Worm (Caenorhabditis elegans): ENCODE measurements around the gene clec-208.
A peak's percentile ranks its signal among the peaks of the same experiment; 100 is the strongest.

Gene clec-208

ce11 chrV:2067985-2068499 is 29.7 kb upstream of the clec-208 start, which contains the start of gene lbp-9 (continued):
- TF ChIP-seq pbrm-1 (GFP tag; IDR thresholded peaks at IDR 0.05) (0 out of 2 replicates have a peak, but pooled peaks have one; percentile 67), ztf-22 (GFP tag; optimal IDR thresholded peaks at IDR 0.05) (no peak), zim-3 (tag; optimal IDR thresholded peaks at IDR 0.05) (peak; percentile 33), lin-40 (tag; optimal IDR thresholded peaks at IDR 0.05) (peak; percentile 2), gei-17 (GFP tag; optimal IDR thresholded peaks at IDR 0.05) (peak; percentile 1), ccch-3 (GFP tag; optimal IDR thresholded peaks at IDR 0.05) (no peak), ceh-40 (GFP tag; IDR thresholded peaks at IDR 0.05) (peak; percentile 80), unc-130 (GFP tag; optimal IDR thresholded peaks at IDR 0.05) (no peak), Y95B8A.8 (GFP tag; IDR thresholded peaks at IDR 0.05) (peak; percentile 42; the same call in 1 of the 2 replicates), F10E7.11 (tag; optimal IDR thresholded peaks at IDR 0.05) (no peak), ceh-27 (GFP tag; optimal IDR thresholded peaks at IDR 0.05) (no peak), tbp1 (GFP tag; optimal IDR thresholded peaks at IDR 0.05) (peak; percentile 40), ceh-79 (tag; optimal IDR thresholded peaks at IDR 0.05) (no peak), chd-7 (tag; optimal IDR thresholded peaks at IDR 0.05) (peak; percentile 36), ceh-58 (GFP tag; IDR thresholded peaks at IDR 0.05) (no peak), ets-4 (GFP tag; optimal IDR thresholded peaks at IDR 0.05) (no peak), K11D2.4 (GFP tag; IDR thresholded peaks at IDR 0.05) (0 out of 2 replicates have a peak, but pooled peaks have one; percentile 61), B0019.2 (GFP tag; conservative IDR thresholded peaks at IDR 0.05) (no peak), mcd-1 (GFP tag; IDR thresholded peaks at IDR 0.05) (peak; percentile 19; the same call in 1 of the 2 replicates), K12H6.12 (tag; optimal IDR thresholded peaks at IDR 0.05) (peak; percentile 61), ceh-100 (GFP tag; IDR thresholded peaks at IDR 0.05) (no peak), die-1 (tag; optimal IDR thresholded peaks at IDR 0.05) (no peak), nfyb-1 (GFP tag; IDR thresholded peaks at IDR 0.05) (0 out of 2 replicates have a peak, but pooled peaks have one; percentile 46), B0336.3 (GFP tag; IDR thresholded peaks at IDR 0.05) (peak; percentile 38; the same call in 1 of the 2 replicates)

ce11 chrV:2068728-2069443 is 28.9 kb upstream of the clec-208 start:
- TF ChIP-seq ceh-91 (GFP tag; IDR thresholded peaks at IDR 0.05) = no peak
- TF ChIP-seq egl-18 (GFP tag; IDR thresholded peaks at IDR 0.05) = no peak
- TF ChIP-seq lin-26 (GFP tag; IDR thresholded peaks at IDR 0.05) = peak; percentile 7; the same call in 1 of the 2 replicates
- no peak for TF ChIP-seq nhr-27 (tag; optimal IDR thresholded peaks at IDR 0.05)
- no peak for TF ChIP-seq akir-1 (GFP tag; optimal IDR thresholded peaks at IDR 0.05)
- no peak for TF ChIP-seq ztf-6 (GFP tag; IDR thresholded peaks at IDR 0.05)
- no peak for TF ChIP-seq sea-2 (GFP tag; IDR thresholded peaks at IDR 0.05)
- TF ChIP-seq nhr-80 (tag; optimal IDR thresholded peaks at IDR 0.05) = no peak
- TF ChIP-seq somi-1 (GFP tag; optimal IDR thresholded peaks at IDR 0.05) = no peak
- TF ChIP-seq Y56A3A.18 (GFP tag; IDR thresholded peaks at IDR 0.05) = no peak
- TF ChIP-seq unc-130 (GFP tag; optimal IDR thresholded peaks at IDR 0.05) = no peak
- TF ChIP-seq D2030.7 (GFP tag; IDR thresholded peaks at IDR 0.05) = no peak
- no peak for TF ChIP-seq F57A8.1 (GFP tag; optimal IDR thresholded peaks at IDR 0.05)
- TF ChIP-seq rec-8 (tag; optimal IDR thresholded peaks at IDR 0.05) = no peak
- TF ChIP-seq B0336.3 (GFP tag; IDR thresholded peaks at IDR 0.05) = no peak
- TF ChIP-seq madf-10 (tag; optimal IDR thresholded peaks at IDR 0.05) = no peak
- TF ChIP-seq madf-3 (GFP tag; IDR thresholded peaks at IDR 0.05) = peak; percentile 52; the same call in 1 of the 2 replicates
- no peak for TF ChIP-seq F55B11.4 (tag; optimal IDR thresholded peaks at IDR 0.05; ENCODE audit: borderline replicate concordance, insufficient read depth)
- TF ChIP-seq zfh-2 (GFP tag; conservative IDR thresholded peaks at IDR 0.05) = peak; percentile 62
- no peak for TF ChIP-seq cebp-2 (GFP tag; IDR thresholded peaks at IDR 0.05)
- TF ChIP-seq ceh-40 (GFP tag; IDR thresholded peaks at IDR 0.05) = no peak
- no peak for TF ChIP-seq nhr-90 (tag; optimal IDR thresholded peaks at IDR 0.05)
- TF ChIP-seq pbrm-1 (GFP tag; IDR thresholded peaks at IDR 0.05) = no peak
- TF ChIP-seq attf-6 (GFP tag; IDR thresholded peaks at IDR 0.05) = 0 out of 2 replicates have a peak, but pooled peaks have one; percentile 40
- no peak for TF ChIP-seq F39B2.1 (GFP tag; IDR thresholded peaks at IDR 0.05)
- no peak for TF ChIP-seq ets-4 (GFP tag; optimal IDR thresholded peaks at IDR 0.05)
- no peak for TF ChIP-seq egl-44 (GFP tag; IDR thresholded peaks at IDR 0.05)

Measured in whole organism, young adult.